Worm (Caenorhabditis elegans) whole organism, L3 larva: ENCODE results near the gene C12D5.5.

ENCODE experiments used
- ZK546.5 ChIP-seq: sonication (generic microtip); optimal IDR thresholded peaks from 2 replicates; lab custom pipeline; 2017; ENCODE audit warnings: missing biosample characterization, missing genetic modification characterization
- eor-1 ChIP-seq, 2 experiments: fragments of 150-350 bp; optimal IDR thresholded peaks; 2 replicates each; lab custom pipeline; 2014 to 2018; ENCODE audit warnings: missing biosample characterization in 2 of 2, missing genetic modification characterization in 2 of 2
- sea-2 ChIP-seq: fragments of 150-350 bp; sonication (generic microtip); optimal IDR thresholded peaks from 4 replicates; lab custom pipeline; 2014; ENCODE audit warnings: missing biosample characterization, missing genetic modification reagents, missing genetic modification characterization
- skn-1 ChIP-seq: fragments of 150-350 bp; optimal IDR thresholded peaks from 2 replicates; lab custom pipeline; 2014; ENCODE audit warnings: missing biosample characterization, missing genetic modification characterization
- unc-39 ChIP-seq: sonication (generic microtip); optimal IDR thresholded peaks from 4 replicates; lab custom pipeline; 2017; ENCODE audit warnings: missing biosample characterization, missing genetic modification characterization
- ztf-4 ChIP-seq: fragments of 150-350 bp; optimal IDR thresholded peaks from 2 replicates; lab custom pipeline; 2014; ENCODE audit warnings: missing biosample characterization, missing genetic modification characterization

DNA sequence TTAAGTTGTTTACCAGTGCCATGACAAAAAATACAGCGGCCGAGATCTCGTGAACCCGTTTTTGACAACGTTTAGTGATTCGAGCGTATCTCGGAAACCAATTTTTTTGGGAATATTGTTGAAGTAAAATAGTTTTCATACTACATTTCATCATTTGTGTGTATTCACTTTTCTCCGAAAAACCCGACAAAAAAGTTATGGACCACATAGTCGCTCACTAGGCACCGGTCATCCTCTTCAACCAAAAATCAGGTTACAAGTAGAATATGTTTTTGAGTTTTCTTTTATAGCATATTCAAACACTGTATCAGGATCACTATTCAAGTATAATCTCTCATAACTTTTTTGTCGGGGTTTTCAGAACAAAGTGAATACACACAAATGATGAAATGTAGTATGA is 26.3 kb upstream of the C12D5.5 start:
- TF ChIP-seq ztf-4 (tag; lab: Kevin White, UChicago) = no peak
- TF ChIP-seq eor-1 (tag; optimal IDR thresholded peaks at IDR 0.05; lab: Kevin White, UChicago) = no peak
- TF ChIP-seq ZK546.5 = no peak
- TF ChIP-seq sea-2 (GFP tag; lab: Kevin White, UChicago) = no peak
- no peak for TF ChIP-seq unc-39
- TF ChIP-seq skn-1 (tag; lab: Kevin White, UChicago) = no peak
